Worm (Caenorhabditis elegans) whole organism, young adult: ENCODE results near the gene F08F3.10.

ENCODE experiments used
- B0261.1 ChIP-seq: sonication (generic microtip); optimal IDR thresholded peaks from 2 replicates; lab custom pipeline; 2016; ENCODE audit warnings: mild to moderate bottlenecking, missing genetic modification characterization, moderate library complexity, missing compliant biosample characterization
- F37B4.10 ChIP-seq: fragments of 200-800 bp; sonication (Bioruptor generic); IDR thresholded peaks from 2 replicates; pipeline ENCODE4 v1.3.6; 2022; ENCODE audit warnings: missing genetic modification characterization, missing compliant biosample characterization
- F57A8.1 ChIP-seq: fragments of 200-800 bp; sonication (Bioruptor generic); optimal IDR thresholded peaks from 2 replicates; lab custom pipeline; 2018; ENCODE audit warnings: mild to moderate bottlenecking, missing genetic modification characterization, moderate library complexity, missing compliant biosample characterization
- K11D2.4 ChIP-seq: fragments of 200-800 bp; sonication (Bioruptor generic); IDR thresholded peaks from 2 replicates; pipeline ENCODE4 v1.3.6; 2022; ENCODE audit warnings: missing genetic modification reagents, missing genetic modification characterization, missing compliant biosample characterization
- ama-1 ChIP-seq, 3 experiments: fragments of 150-350 bp in 1 of 3; sonication (generic microtip) in 2 of 3; optimal IDR thresholded peaks; 2 replicates each; lab custom pipeline; 2014 to 2018; ENCODE audit warnings: missing biosample characterization in 2 of 3, missing genetic modification characterization in 2 of 3, missing genetic modification reagents in 2 of 3
- athp-1 ChIP-seq: sonication (generic microtip); optimal IDR thresholded peaks from 2 replicates; lab custom pipeline; 2017; ENCODE audit warnings: mild to moderate bottlenecking, missing genetic modification characterization, missing compliant biosample characterization
- attf-3 ChIP-seq: fragments of 200-800 bp; sonication (Bioruptor generic); conservative IDR thresholded peaks from 2 replicates; pipeline ENCODE4 v1.3.6; 2022; ENCODE audit warnings: missing genetic modification reagents, missing genetic modification characterization, missing compliant biosample characterization
- attf-5 ChIP-seq: fragments of 200-800 bp; sonication (Bioruptor generic); optimal IDR thresholded peaks from 2 replicates; lab custom pipeline; 2018; ENCODE audit warnings: mild to moderate bottlenecking, missing genetic modification characterization, missing compliant biosample characterization
- ceh-79 ChIP-seq: sonication (generic microtip); optimal IDR thresholded peaks from 2 replicates; lab custom pipeline; 2017; ENCODE audit warnings: mild to moderate bottlenecking, missing genetic modification characterization, missing compliant biosample characterization
- chd-7 ChIP-seq: sonication (generic microtip); optimal IDR thresholded peaks from 2 replicates; lab custom pipeline; 2016; ENCODE audit warnings: mild to moderate bottlenecking, missing genetic modification characterization, moderate library complexity, missing compliant biosample characterization
- dox-1 ChIP-seq: fragments of 200-800 bp; sonication (Bioruptor generic); IDR thresholded peaks from 2 replicates; pipeline ENCODE4 v1.3.6; 2022; ENCODE audit warnings: missing genetic modification reagents, missing genetic modification characterization, missing compliant biosample characterization
- egrh-3 ChIP-seq: fragments of 200-800 bp; sonication (Bioruptor generic); IDR thresholded peaks from 2 replicates; pipeline ENCODE4 v1.3.6; 2022; ENCODE audit warnings: missing genetic modification reagents, missing genetic modification characterization, missing compliant biosample characterization
- ekl-4 ChIP-seq: fragments of 200-800 bp; sonication (Bioruptor generic); IDR thresholded peaks from 2 replicates; pipeline ENCODE4 v1.3.6; 2022; ENCODE audit warnings: missing genetic modification reagents, missing genetic modification characterization, missing compliant biosample characterization
- ets-4 ChIP-seq: fragments of 200-800 bp; sonication (Bioruptor generic); optimal IDR thresholded peaks from 2 replicates; lab custom pipeline; 2018; ENCODE audit warnings: mild to moderate bottlenecking, missing genetic modification characterization, missing compliant biosample characterization
- him-1 ChIP-seq: sonication (generic microtip); optimal IDR thresholded peaks from 2 replicates; lab custom pipeline; 2016; ENCODE audit warnings: missing genotype, missing genetic modification reagents, missing genetic modification characterization, missing compliant biosample characterization
- hlh-26 ChIP-seq: fragments of 200-800 bp; sonication (Bioruptor generic); conservative IDR thresholded peaks from 2 replicates; pipeline ENCODE4 v1.3.6; 2022; ENCODE audit warnings: missing genetic modification reagents, missing genetic modification characterization, missing compliant biosample characterization
- hmg-1.2 ChIP-seq: fragments of 200-800 bp; sonication (Bioruptor generic); IDR thresholded peaks from 2 replicates; pipeline ENCODE4 v1.3.6; 2022; ENCODE audit warnings: missing genetic modification reagents, missing genetic modification characterization, missing compliant biosample characterization
- hsf-1 ChIP-seq: fragments of 200-800 bp; sonication (Bioruptor generic); IDR thresholded peaks from 2 replicates; pipeline ENCODE4 v1.3.6; 2022; ENCODE audit warnings: missing genetic modification reagents, missing genetic modification characterization, missing compliant biosample characterization
- lag-1 ChIP-seq: fragments of 200-800 bp; sonication (Bioruptor generic); IDR thresholded peaks from 2 replicates; pipeline ENCODE4 v1.3.6; 2022; ENCODE audit warnings: missing genetic modification reagents, missing genetic modification characterization, missing compliant biosample characterization
- let-607 ChIP-seq, 2 experiments: fragments of 200-800 bp in 1 of 2; sonication (Bioruptor generic) in 1 of 2; sonication (generic microtip) in 1 of 2; optimal IDR thresholded peaks; 2 replicates each; lab custom pipeline; 2016 to 2018; ENCODE audit warnings: mild to moderate bottlenecking in 2 of 2, missing compliant biosample characterization in 2 of 2, missing genetic modification characterization in 2 of 2, moderate library complexity in 2 of 2, missing genotype in 1 of 2
- lin-26 ChIP-seq: fragments of 200-800 bp; sonication (Bioruptor generic); IDR thresholded peaks from 2 replicates; pipeline ENCODE4 v1.3.6; 2022; ENCODE audit warnings: missing genetic modification reagents, missing genetic modification characterization, missing compliant biosample characterization
- lin-35 ChIP-seq, 3 experiments: fragments of 150-350 bp in 2 of 3; sonication (generic microtip) in 1 of 3; optimal IDR thresholded peaks; 2 replicates each; lab custom pipeline; 2014 to 2018; ENCODE audit warnings: missing biosample characterization in 3 of 3, missing genetic modification characterization in 3 of 3, missing genetic modification reagents in 3 of 3
- lir-1 ChIP-seq: fragments of 200-800 bp; sonication (Bioruptor generic); conservative IDR thresholded peaks from 2 replicates; pipeline ENCODE4 v1.3.6; 2022; ENCODE audit warnings: missing genetic modification reagents, missing genetic modification characterization, missing compliant biosample characterization
- lsl-1 ChIP-seq: fragments of 200-800 bp; sonication (Bioruptor generic); optimal IDR thresholded peaks from 2 replicates; lab custom pipeline; 2018; ENCODE audit warnings: mild to moderate bottlenecking, missing genetic modification characterization, moderate library complexity, missing compliant biosample characterization
- madf-3 ChIP-seq: fragments of 200-800 bp; sonication (Bioruptor generic); IDR thresholded peaks from 2 replicates; pipeline ENCODE4 v1.3.6; 2022; ENCODE audit warnings: missing genetic modification reagents, missing genetic modification characterization, missing compliant biosample characterization
- nfyb-1 ChIP-seq: fragments of 200-800 bp; sonication (Bioruptor generic); IDR thresholded peaks from 2 replicates; pipeline ENCODE4 v1.3.6; 2022; ENCODE audit warnings: missing genetic modification reagents, missing genetic modification characterization, missing compliant biosample characterization
- nhr-80 ChIP-seq: sonication (generic microtip); optimal IDR thresholded peaks from 2 replicates; lab custom pipeline; 2016; ENCODE audit warnings: missing genetic modification characterization, missing compliant biosample characterization
- nhr-90 ChIP-seq: sonication (generic microtip); optimal IDR thresholded peaks from 2 replicates; lab custom pipeline; 2016; ENCODE audit warnings: missing genotype, mild to moderate bottlenecking, missing genetic modification characterization, missing compliant biosample characterization
- rec-8 ChIP-seq, 2 experiments: sonication (generic microtip); optimal IDR thresholded peaks; 2 replicates each; lab custom pipeline; 2016; ENCODE audit warnings: mild to moderate bottlenecking in 2 of 2, missing genetic modification characterization in 2 of 2, missing genetic modification reagents in 2 of 2, missing genotype in 2 of 2, missing biosample characterization in 1 of 2, missing compliant biosample characterization in 1 of 2, moderate library complexity in 1 of 2
- repo-1 ChIP-seq: sonication (generic microtip); optimal IDR thresholded peaks from 2 replicates; lab custom pipeline; 2017; ENCODE audit warnings: mild to moderate bottlenecking, missing genetic modification characterization, missing compliant biosample characterization
- sea-2 ChIP-seq: fragments of 200-800 bp; sonication (Bioruptor generic); IDR thresholded peaks from 2 replicates; pipeline ENCODE4 v1.3.6; 2022; ENCODE audit warnings: missing genetic modification characterization, missing compliant biosample characterization
- snpc-1.1 ChIP-seq: sonication (generic microtip); optimal IDR thresholded peaks from 2 replicates; lab custom pipeline; 2017; ENCODE audit warnings: missing genetic modification characterization, mild to moderate bottlenecking, missing compliant biosample characterization, antibody characterized with exemption, moderate library complexity, missing genotype, missing genetic modification reagents; ENCODE audit not compliant: insufficient read depth
- sptf-2 ChIP-seq: fragments of 200-800 bp; sonication (Bioruptor generic); optimal IDR thresholded peaks from 2 replicates; lab custom pipeline; 2018; ENCODE audit warnings: mild to moderate bottlenecking, missing genetic modification characterization, missing compliant biosample characterization
- unc-130 ChIP-seq: sonication (generic microtip); optimal IDR thresholded peaks from 2 replicates; lab custom pipeline; 2016; ENCODE audit warnings: missing genetic modification reagents, missing genetic modification characterization, missing compliant biosample characterization
- zim-3 ChIP-seq: sonication (generic microtip); optimal IDR thresholded peaks from 2 replicates; lab custom pipeline; 2017; ENCODE audit warnings: mild to moderate bottlenecking, missing genetic modification characterization, moderate library complexity, missing compliant biosample characterization
- ztf-22 ChIP-seq: fragments of 200-800 bp; sonication (Bioruptor generic); optimal IDR thresholded peaks from 2 replicates; lab custom pipeline; 2018; ENCODE audit warnings: mild to moderate bottlenecking, missing genetic modification characterization, moderate library complexity, missing compliant biosample characterization
- ztf-25 ChIP-seq: fragments of 200-800 bp; sonication (Bioruptor generic); IDR thresholded peaks from 2 replicates; pipeline ENCODE4 v1.3.6; 2022; ENCODE audit warnings: missing genetic modification reagents, missing genetic modification characterization, missing compliant biosample characterization
- ztf-28 ChIP-seq: fragments of 200-800 bp; sonication (Bioruptor generic); IDR thresholded peaks from 2 replicates; pipeline ENCODE4 v1.3.6; 2022; ENCODE audit warnings: missing genetic modification reagents, missing genetic modification characterization, missing compliant biosample characterization

Gene F08F3.10

ce11 chrV:5372118-5372517 is 41.0 kb upstream of the F08F3.10 start, which contains the start of gene C35A11.3:
Gene C35A11.3, plus strand, starts transcription at chrV:5372418.
- TF ChIP-seq ztf-28 (GFP tag; lab: Robert Waterston, UW), result no peak
- no peak for TF ChIP-seq attf-3 (GFP tag; lab: Robert Waterston, UW)
- TF ChIP-seq zim-3, result no peak
- TF ChIP-seq snpc-1.1, result no peak
- TF ChIP-seq egrh-3, result no peak
- TF ChIP-seq him-1 (tag; lab: Kevin White, UChicago), result no peak
- no peak for TF ChIP-seq rec-8 (tag; optimal IDR thresholded peaks at IDR 0.05; lab: Kevin White, UChicago)
- no peak for TF ChIP-seq lir-1 (GFP tag; lab: Robert Waterston, UW)
- no peak for TF ChIP-seq ztf-22
- TF ChIP-seq unc-130 (GFP tag; lab: Kevin White, UChicago), result no peak
- TF ChIP-seq lin-26, result no peak

ce11 chrV:5385914-5386493 is 27.2 kb upstream of the F08F3.10 start, which contains the start of gene C35A11.2:
Gene C35A11.2, plus strand, starts transcription at chrV:5386299.
- TF ChIP-seq ama-1 (optimal IDR thresholded peaks at IDR 0.05; lab: Kevin White, UChicago) (no peak), ama-1 (GFP tag; optimal IDR thresholded peaks at IDR 0.05; lab: Kevin White, UChicago) (no peak), hsf-1 (GFP tag; lab: Robert Waterston, UW) (no peak), repo-1 (tag; lab: Kevin White, UChicago) (no peak), ceh-79 (no peak), rec-8 (tag; optimal IDR thresholded peaks at IDR 0.05; lab: Kevin White, UChicago) (no peak)

DNA sequence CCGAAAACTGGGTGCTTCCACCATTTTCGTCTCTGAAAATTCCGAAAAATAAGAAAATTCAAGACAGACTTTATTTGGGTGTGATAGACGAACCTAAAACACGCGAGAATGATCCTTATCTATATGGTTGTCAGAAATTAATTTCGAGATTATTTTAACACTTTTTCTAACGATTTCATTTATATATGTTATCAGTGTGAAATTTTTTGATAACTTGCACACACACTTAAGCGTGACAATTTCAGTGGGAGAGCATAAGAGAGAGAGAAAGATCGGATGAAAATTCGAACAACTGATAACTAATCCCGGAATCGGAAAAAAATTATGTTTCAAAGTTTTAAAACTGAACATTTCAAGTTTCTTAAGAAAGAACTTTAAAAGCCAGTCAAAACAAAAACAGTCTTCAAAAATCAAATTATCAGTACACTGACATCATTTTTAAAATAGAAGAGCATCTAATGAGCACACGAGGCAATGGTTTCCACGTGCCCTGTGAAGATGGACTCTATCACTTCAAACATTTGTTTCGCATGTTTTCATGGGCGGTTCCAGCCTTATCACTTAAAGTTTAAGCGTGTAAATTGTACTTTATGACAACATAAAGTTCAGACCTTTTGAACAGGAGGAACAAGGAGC is 20.0 kb upstream of the F08F3.10 start, which contains the start of gene C35A11.4:
Gene C35A11.4, minus strand, starts transcription at position 156 of the 636 bp plus-strand sequence.
- TF ChIP-seq nhr-90 (tag; lab: Kevin White, UChicago) (peak; percentile 3), lag-1 (GFP tag; lab: Robert Waterston, UW) (no peak), nhr-80 (tag; lab: Kevin White, UChicago) (peak; percentile 81), ets-4 (GFP tag; lab: Kevin White, UChicago) (peak; percentile 55), let-607 (tag; optimal IDR thresholded peaks at IDR 0.05; lab: Kevin White, UChicago) (peak in 1 of 2 experiments; percentile 3), nfyb-1 (0 out of 2 replicates have a peak, but pooled peaks have one; percentile 45)

DNA sequence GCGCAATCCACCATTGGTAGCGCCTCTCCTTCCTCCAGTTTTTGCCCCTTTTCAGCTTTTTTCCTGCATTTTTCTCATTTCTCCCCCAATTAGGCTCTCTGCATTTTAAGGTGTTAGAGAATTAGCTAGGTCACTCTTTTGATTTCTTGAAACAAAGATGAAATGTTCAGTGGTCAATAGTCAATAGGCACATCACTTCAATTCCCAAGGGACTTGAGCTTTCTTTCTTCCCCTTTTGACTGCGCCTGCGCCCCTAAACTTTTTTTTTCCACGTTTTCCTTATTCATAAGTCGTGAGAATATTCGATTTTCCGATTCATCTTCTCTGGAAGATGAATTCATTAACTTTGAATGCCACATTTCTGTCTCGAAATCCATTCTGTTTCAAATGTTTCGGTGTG is 9.2 kb upstream of the F08F3.10 start:
- TF ChIP-seq athp-1 (tag; lab: Kevin White, UChicago), result no peak

DNA sequence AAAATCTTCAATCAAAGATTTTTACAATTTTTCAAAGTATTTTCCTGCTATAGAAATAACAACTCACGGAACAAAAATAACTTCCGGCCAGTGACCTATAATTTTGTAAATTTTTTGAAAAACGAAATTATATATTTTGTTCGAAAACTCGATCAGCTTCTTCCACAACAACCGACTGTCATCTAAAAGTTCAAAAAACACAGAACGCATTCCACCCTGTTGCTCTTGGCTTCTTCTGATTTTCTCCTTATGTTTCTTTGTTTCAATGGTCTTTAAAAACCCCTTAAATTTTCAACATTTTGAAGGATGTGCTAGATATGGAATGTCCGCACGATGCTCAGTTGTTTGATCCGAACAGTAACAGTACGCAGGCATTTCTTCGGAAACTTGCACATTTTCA is 8.1 kb upstream of the F08F3.10 start, which contains the start of gene dmsr-7:
Gene dmsr-7, plus strand, starts transcription at position 301 of the 400 bp plus-strand sequence.
- TF ChIP-seq hmg-1.2 (GFP tag; lab: Robert Waterston, UW) (no peak), B0261.1 (tag; lab: Kevin White, UChicago) (no peak)

ce11 chrV:5408223-5408622 is 4.9 kb upstream of the F08F3.10 start, which contains the start of gene C25A6.1:
Gene C25A6.1, plus strand, starts transcription at chrV:5408523.
- TF ChIP-seq ztf-25 (GFP tag; lab: Robert Waterston, UW) (no peak), F37B4.10 (GFP tag; lab: Robert Waterston, UW) (no peak), lin-35 (GFP tag; optimal IDR thresholded peaks at IDR 0.05; lab: Kevin White, UChicago) (no peak), dox-1 (GFP tag; lab: Robert Waterston, UW) (no peak), K11D2.4 (GFP tag; lab: Robert Waterston, UW) (no peak), attf-5 (GFP tag; lab: Kevin White, UChicago) (no peak), hlh-26 (GFP tag; lab: Robert Waterston, UW) (no peak), ekl-4 (no peak), sptf-2 (GFP tag; lab: Kevin White, UChicago) (no peak), egrh-3 (no peak), lsl-1 (no peak), sea-2 (GFP tag; lab: Robert Waterston, UW) (no peak), chd-7 (tag; lab: Kevin White, UChicago) (no peak), madf-3 (GFP tag; lab: Robert Waterston, UW) (no peak), unc-130 (GFP tag; lab: Kevin White, UChicago) (no peak), F57A8.1 (GFP tag; lab: Kevin White, UChicago) (no peak), rec-8 (tag; optimal IDR thresholded peaks at IDR 0.05; lab: Kevin White, UChicago) (no peak)
